Worm (Caenorhabditis elegans) whole organism, L2 larva: ENCODE results near the gene EEED8.18.

ENCODE experiments used
- ama-1 ChIP-seq: fragments of 150-350 bp; optimal IDR thresholded peaks from 2 replicates; lab custom pipeline; 2018; ENCODE audit warnings: inconsistent platforms
- blmp-1 ChIP-seq: sonication (generic microtip); optimal IDR thresholded peaks from 2 replicates; lab custom pipeline; 2017; ENCODE audit warnings: missing genetic modification characterization, mild to moderate bottlenecking, missing compliant biosample characterization, antibody characterized with exemption, moderate library complexity; ENCODE audit not compliant: insufficient read depth
- ceh-16 ChIP-seq: fragments of 150-350 bp; optimal IDR thresholded peaks from 2 replicates; lab custom pipeline; 2014; ENCODE audit warnings: missing biosample characterization, missing genetic modification characterization
- sma-3 ChIP-seq: sonication (generic microtip); optimal IDR thresholded peaks from 2 replicates; lab custom pipeline; 2016; ENCODE audit warnings: missing genetic modification reagents, missing genetic modification characterization, missing compliant biosample characterization
- zag-1 ChIP-seq: fragments of 150-350 bp; optimal IDR thresholded peaks from 2 replicates; lab custom pipeline; 2014; ENCODE audit warnings: missing biosample characterization, missing genetic modification characterization

DNA sequence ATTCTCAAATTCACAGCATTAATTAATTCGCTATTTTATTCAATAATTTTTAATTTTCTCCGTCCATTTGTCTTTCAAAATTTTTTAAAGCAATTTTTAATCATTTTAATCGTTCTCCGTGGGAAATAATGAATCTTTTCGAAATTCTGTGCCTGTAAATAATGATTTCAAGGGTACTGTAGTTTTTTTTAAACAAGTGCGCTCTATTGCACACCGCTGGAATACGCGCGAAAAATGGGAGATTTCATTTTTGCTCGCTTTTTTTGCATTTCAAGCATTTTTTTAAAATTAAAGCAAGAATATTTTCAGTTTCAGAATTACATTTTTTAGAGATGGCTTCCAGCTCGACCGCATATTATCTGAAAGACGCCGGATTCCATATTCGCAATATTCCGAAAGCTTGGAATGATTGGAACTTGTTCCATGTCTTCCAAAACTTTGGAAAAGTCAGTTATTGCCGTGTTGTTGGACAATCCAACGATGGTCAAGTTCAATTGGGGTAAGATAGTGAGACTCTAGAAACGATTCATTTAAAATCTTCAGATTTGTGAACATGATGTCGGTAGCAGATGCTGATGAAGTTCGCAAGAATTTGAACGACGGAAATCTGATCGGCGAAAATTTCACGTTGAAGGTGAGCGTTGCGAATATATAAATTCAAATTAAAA is 8.7 kb upstream of the EEED8.18 start, which contains the start of gene tofu-6:
- TF ChIP-seq blmp-1: no peak
- no peak for TF ChIP-seq sma-3 (GFP tag; lab: Kevin White, UChicago)
- TF ChIP-seq ceh-16 (tag; lab: Kevin White, UChicago): no peak
- TF ChIP-seq ama-1 (lab: Kevin White, UChicago): no peak
- no peak for TF ChIP-seq zag-1 (tag; lab: Kevin White, UChicago)
